Fruit fly (Drosophila melanogaster) whole organism, embryonic: ENCODE results near the gene CG43052.

Experiments
- Awh ChIP-seq: fragments of 200-800 bp; sonication (Bioruptor generic); IDR thresholded peaks from 2 replicates; pipeline ENCODE4, ENCODE4 v1.3.6; 2022; ENCODE audit warnings: missing biosample characterization, missing genetic modification characterization
- CG12219 ChIP-seq: fragments of 200-800 bp; sonication (Bioruptor generic); optimal IDR thresholded peaks from 3 replicates; lab custom pipeline; 2018; ENCODE audit warnings: missing biosample characterization, mild to moderate bottlenecking, missing genetic modification characterization
- CG1233 ChIP-seq: fragments of 200-800 bp; sonication (Bioruptor generic); optimal IDR thresholded peaks from 4 replicates; lab custom pipeline; 2018; ENCODE audit warnings: missing biosample characterization, mild to moderate bottlenecking, missing genetic modification characterization
- CG13894 ChIP-seq: fragments of 200-800 bp; sonication (Bioruptor generic); optimal IDR thresholded peaks from 3 replicates; lab custom pipeline; 2018; ENCODE audit warnings: missing biosample characterization, mild to moderate bottlenecking, missing genetic modification characterization, moderate library complexity
- CG14860 ChIP-seq: fragments of 200-800 bp; sonication (Bioruptor generic); IDR thresholded peaks from 3 replicates; pipeline ENCODE4 v1.3.6; 2022; ENCODE audit warnings: missing biosample characterization, missing genetic modification characterization; ENCODE audit not compliant: partially characterized antibody
- CG15073 ChIP-seq: fragments of 200-800 bp; sonication (Bioruptor generic); optimal IDR thresholded peaks from 2 replicates; lab custom pipeline; 2016; ENCODE audit warnings: missing biosample characterization, missing genetic modification characterization
- CG18476 ChIP-seq: fragments of 200-800 bp; sonication (Bioruptor generic); optimal IDR thresholded peaks from 2 replicates; lab custom pipeline; 2016; ENCODE audit warnings: missing biosample characterization, mild to moderate bottlenecking, missing genetic modification characterization
- CG2199 ChIP-seq: fragments of 200-800 bp; sonication (Bioruptor generic); IDR thresholded peaks from 3 replicates; pipeline ENCODE4 v1.3.6; 2022; ENCODE audit warnings: missing biosample characterization, missing genetic modification characterization
- CG3281 ChIP-seq: fragments of 200-800 bp; sonication (Bioruptor generic); optimal IDR thresholded peaks from 3 replicates; lab custom pipeline; 2017; ENCODE audit warnings: missing biosample characterization, mild to moderate bottlenecking, missing genetic modification characterization
- CG4617 ChIP-seq: fragments of 200-800 bp; sonication (Bioruptor generic); optimal IDR thresholded peaks from 3 replicates; lab custom pipeline; 2016; ENCODE audit warnings: missing biosample characterization, missing genetic modification characterization, borderline replicate concordance
- CG4730 ChIP-seq: fragments of 200-800 bp; sonication (Bioruptor generic); IDR thresholded peaks from 2 replicates; pipeline ENCODE4 v1.3.6; 2022; ENCODE audit warnings: missing biosample characterization, missing genetic modification characterization
- CG4820 ChIP-seq: fragments of 200-800 bp; sonication (Bioruptor generic); optimal IDR thresholded peaks from 3 replicates; lab custom pipeline; 2016; ENCODE audit warnings: missing biosample characterization, missing genetic modification characterization
- CG6175 ChIP-seq: fragments of 200-800 bp; sonication (Bioruptor generic); IDR thresholded peaks from 3 replicates; pipeline ENCODE4 v1.3.6; 2022; ENCODE audit warnings: missing biosample characterization, missing genetic modification characterization
- CG7271 ChIP-seq: fragments of 200-800 bp; sonication (Bioruptor generic); optimal IDR thresholded peaks from 2 replicates; lab custom pipeline; 2018; ENCODE audit warnings: missing biosample characterization, mild to moderate bottlenecking, missing genetic modification characterization, moderate library complexity
- CG7556 ChIP-seq: fragments of 200-800 bp; sonication (Bioruptor generic); optimal IDR thresholded peaks from 2 replicates; lab custom pipeline; 2017; ENCODE audit warnings: missing biosample characterization, mild to moderate bottlenecking, missing genetic modification characterization
- Drgx ChIP-seq: fragments of 200-800 bp; sonication (Bioruptor generic); IDR thresholded peaks from 2 replicates; pipeline ENCODE4 v1.3.6; 2022; ENCODE audit warnings: missing biosample characterization, missing genetic modification characterization
- Fer3 ChIP-seq: fragments of 200-800 bp; sonication (Bioruptor generic); optimal IDR thresholded peaks from 2 replicates; lab custom pipeline; 2018; ENCODE audit warnings: missing biosample characterization, mild to moderate bottlenecking, missing genetic modification characterization, moderate library complexity
- HLH3B ChIP-seq: fragments of 200-800 bp; sonication (Bioruptor generic); IDR thresholded peaks from 2 replicates; pipeline ENCODE4 v1.3.6; 2022; ENCODE audit warnings: missing biosample characterization, missing genetic modification characterization
- HLH54F ChIP-seq: fragments of 200-800 bp; sonication (Bioruptor generic); optimal IDR thresholded peaks from 3 replicates; lab custom pipeline; 2016; ENCODE audit warnings: missing biosample characterization, missing genetic modification characterization
- Hmx ChIP-seq: fragments of 200-800 bp; sonication (Bioruptor generic); optimal IDR thresholded peaks from 2 replicates; lab custom pipeline; 2016; ENCODE audit warnings: missing biosample characterization, missing genetic modification characterization
- Hr51 ChIP-seq, 2 experiments: fragments of 200-800 bp; sonication (Bioruptor generic); optimal IDR thresholded peaks; 2 replicates in 1 of 2; 3 replicates in 1 of 2; lab custom pipeline; 2016 to 2018; ENCODE audit warnings: missing biosample characterization in 2 of 2, missing genetic modification characterization in 2 of 2, mild to moderate bottlenecking in 1 of 2, moderate library complexity in 1 of 2
- Med ChIP-seq: fragments of 200-800 bp; sonication (Bioruptor generic); peaks from one replicate; lab custom pipeline; 2016; ENCODE audit warnings: missing biosample characterization, missing genetic modification characterization, mild to moderate bottlenecking, inconsistent platforms, moderate library complexity
- NfI ChIP-seq: fragments of 200-800 bp; sonication (Bioruptor generic); optimal IDR thresholded peaks from 3 replicates; lab custom pipeline; 2018; ENCODE audit warnings: missing biosample characterization, mild to moderate bottlenecking, missing genetic modification characterization, moderate library complexity
- Spps ChIP-seq: fragments of 200-800 bp; sonication (Bioruptor generic); optimal IDR thresholded peaks from 2 replicates; lab custom pipeline; 2018; ENCODE audit warnings: missing biosample characterization, mild to moderate bottlenecking, missing genetic modification characterization
- TFAM ChIP-seq: fragments of 200-800 bp; sonication (Bioruptor generic); optimal IDR thresholded peaks from 2 replicates; lab custom pipeline; 2017; ENCODE audit warnings: missing biosample characterization, missing genetic modification characterization, inconsistent platforms
- Tbp ChIP-seq: fragments of >200 bp; optimal IDR thresholded peaks from 2 replicates; lab custom pipeline; 2018; ENCODE audit warnings: missing biosample characterization, missing genetic modification characterization
- abd-A ChIP-seq: fragments of 200-800 bp; sonication (Bioruptor generic); optimal IDR thresholded peaks from 3 replicates; lab custom pipeline; 2019; ENCODE audit warnings: missing biosample characterization, mild to moderate bottlenecking, missing genetic modification characterization, moderate library complexity
- crp ChIP-seq, 2 experiments: fragments of 200-800 bp; sonication (Bioruptor generic); optimal IDR thresholded peaks; 2 replicates in 1 of 2; 3 replicates in 1 of 2; lab custom pipeline; 2017; ENCODE audit warnings: missing biosample characterization in 2 of 2, missing genetic modification characterization in 2 of 2, mild to moderate bottlenecking in 1 of 2, moderate library complexity in 1 of 2
- da ChIP-seq: fragments of 200-800 bp; sonication (Bioruptor generic); optimal IDR thresholded peaks from 2 replicates; lab custom pipeline; 2016; ENCODE audit warnings: missing biosample characterization, missing genetic modification characterization
- danr ChIP-seq: fragments of 200-800 bp; sonication (Bioruptor generic); IDR thresholded peaks from 2 replicates; pipeline ENCODE4 v1.3.6; 2022; ENCODE audit warnings: missing biosample characterization, missing genetic modification characterization
- fd3F ChIP-seq: fragments of 200-800 bp; sonication (Bioruptor generic); optimal IDR thresholded peaks from 2 replicates; lab custom pipeline; 2018; ENCODE audit warnings: missing biosample characterization, mild to moderate bottlenecking, missing genetic modification characterization, moderate library complexity
- lab ChIP-seq: fragments of 200-800 bp; sonication (Bioruptor generic); optimal IDR thresholded peaks from 3 replicates; lab custom pipeline; 2017; ENCODE audit warnings: missing biosample characterization, missing genetic modification characterization, mild to moderate bottlenecking, moderate library complexity, missing genetic modification reagents
- lola ChIP-seq, 3 experiments: fragments of >200 bp in 2 of 3; fragments of 200-800 bp in 1 of 3; sonication (Bioruptor generic) in 1 of 3; optimal IDR thresholded peaks; 2 replicates each; lab custom pipeline; 2017 to 2019; ENCODE audit warnings: missing biosample characterization in 3 of 3, missing genetic modification characterization in 3 of 3, mild to moderate bottlenecking in 1 of 3, moderate library complexity in 1 of 3
- nmo ChIP-seq: fragments of 200-800 bp; sonication (Bioruptor generic); optimal IDR thresholded peaks from 2 replicates; lab custom pipeline; 2018; ENCODE audit warnings: missing biosample characterization, mild to moderate bottlenecking, missing genetic modification characterization, moderate library complexity
- prd ChIP-seq, 3 experiments: fragments of >200 bp in 2 of 3; fragments of 200-800 bp in 1 of 3; sonication (Bioruptor generic) in 1 of 3; optimal IDR thresholded peaks in 2 of 3; IDR thresholded peaks in 1 of 3; 2 replicates in 2 of 3; 3 replicates in 1 of 3; pipeline versions ENCODE4 v1.3.6 to Lab custom; 2017 to 2022; ENCODE audit warnings: missing biosample characterization in 1 of 3, missing genetic modification characterization in 1 of 3
- repo ChIP-seq: fragments of 200-800 bp; sonication (Bioruptor generic); optimal IDR thresholded peaks from 2 replicates; lab custom pipeline; 2016; ENCODE audit warnings: missing biosample characterization, missing genetic modification characterization
- rib ChIP-seq: fragments of 200-800 bp; sonication (Bioruptor generic); IDR thresholded peaks from 2 replicates; pipeline ENCODE4 v1.3.6; 2022; ENCODE audit warnings: missing biosample characterization, missing genetic modification characterization
- salm ChIP-seq: fragments of 200-800 bp; sonication (Bioruptor generic); optimal IDR thresholded peaks from 2 replicates; lab custom pipeline; 2018; ENCODE audit warnings: missing biosample characterization, mild to moderate bottlenecking, missing genetic modification characterization
- slp2 ChIP-seq: fragments of 200-800 bp; sonication (Bioruptor generic); optimal IDR thresholded peaks from 2 replicates; lab custom pipeline; 2016; ENCODE audit warnings: missing biosample characterization, missing genetic modification characterization
- stwl ChIP-seq: fragments of 200-800 bp; sonication (Bioruptor generic); optimal IDR thresholded peaks from 3 replicates; lab custom pipeline; 2018; ENCODE audit warnings: missing biosample characterization, mild to moderate bottlenecking, missing genetic modification characterization, moderate library complexity
- tin ChIP-seq: fragments of 200-800 bp; sonication (Bioruptor generic); optimal IDR thresholded peaks from 3 replicates; lab custom pipeline; 2016; ENCODE audit warnings: missing biosample characterization, missing genetic modification characterization
- trh ChIP-seq: fragments of 200-800 bp; sonication (Bioruptor generic); optimal IDR thresholded peaks from 2 replicates; lab custom pipeline; 2016; ENCODE audit warnings: missing biosample characterization, missing genetic modification characterization
- tup ChIP-seq: fragments of 200-800 bp; sonication (Bioruptor generic); optimal IDR thresholded peaks from 2 replicates; lab custom pipeline; 2016; ENCODE audit warnings: missing biosample characterization, mild to moderate bottlenecking, missing genetic modification characterization, moderate library complexity
- vfl ChIP-seq: fragments of 200-800 bp; sonication (Bioruptor generic); optimal IDR thresholded peaks from 2 replicates; lab custom pipeline; 2016; ENCODE audit warnings: missing biosample characterization, missing genetic modification characterization
- vvl ChIP-seq: fragments of 200-800 bp; sonication (Bioruptor generic); IDR thresholded peaks from 2 replicates; pipeline ENCODE4 v1.3.6; 2022; ENCODE audit warnings: missing biosample characterization, missing genetic modification characterization

The CG43052 gene

DNA sequence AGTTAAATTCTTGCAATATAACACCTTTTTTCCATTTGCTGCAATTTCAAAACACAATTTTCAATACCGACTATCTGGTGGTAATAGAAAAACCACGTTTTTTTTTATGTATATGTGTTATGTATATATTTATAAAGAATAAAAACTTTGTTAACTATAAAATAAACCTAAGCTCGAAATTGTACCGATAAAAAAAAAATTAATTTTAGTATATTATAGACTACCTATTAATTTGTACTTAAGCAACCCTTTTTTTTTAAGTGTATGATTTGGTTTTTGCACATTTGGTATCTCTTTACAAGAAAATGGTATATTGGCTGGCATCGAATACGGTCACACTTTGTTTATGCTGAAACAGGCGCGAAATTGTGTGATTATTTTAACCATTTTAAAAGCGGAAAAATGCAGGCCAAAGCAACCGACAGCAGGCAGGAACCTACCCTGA is 9.9 kb downstream of the CG43052 start, which contains the start of gene spel1 (continued):
- TF ChIP-seq Awh (GFP tag; lab: Robert Waterston, UW), result peak; percentile 83
- TF ChIP-seq repo (GFP tag; lab: Kevin White, UChicago), result no peak
- TF ChIP-seq rib (GFP tag; lab: Robert Waterston, UW), result peak; percentile 72
- TF ChIP-seq, all 482 proteins: peak for 298

DNA sequence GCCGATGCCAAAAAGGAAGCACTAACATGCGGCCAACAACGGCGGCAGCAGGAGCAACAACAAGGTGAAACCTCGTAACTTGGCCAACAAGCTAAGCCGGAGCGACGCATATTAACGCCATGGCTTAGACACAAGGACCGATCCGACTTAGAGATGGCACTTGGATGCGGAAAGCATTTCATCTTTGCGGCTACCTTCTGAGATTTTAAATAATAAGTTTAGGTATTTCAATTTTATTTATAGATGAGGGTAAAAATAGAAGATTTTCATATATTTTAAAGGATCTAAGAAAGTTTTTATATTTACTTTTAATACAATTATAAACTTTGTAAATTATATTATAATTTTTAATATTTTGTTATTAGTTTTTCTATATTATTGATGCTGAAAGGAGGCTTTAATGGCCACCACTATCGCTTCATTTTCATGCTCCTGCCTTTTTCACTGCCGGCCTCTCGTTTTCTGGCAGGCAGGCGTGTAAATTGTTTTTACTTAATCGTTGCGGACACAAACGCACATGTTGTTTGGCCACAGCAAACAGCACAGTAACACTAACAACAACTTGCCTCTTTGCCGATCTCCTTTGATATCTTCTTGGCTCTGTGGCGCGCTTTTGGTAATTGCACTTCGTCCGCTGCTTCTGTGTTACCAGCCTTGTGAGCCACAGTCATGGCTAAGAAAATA is 14.9 kb downstream of the CG43052 start:
- TF ChIP-seq Drgx (GFP tag; lab: Robert Waterston, UW) (peak; percentile 72), stwl (tag; lab: Kevin White, UChicago) (no peak), crp (GFP tag; optimal IDR thresholded peaks at IDR 0.05; lab: Kevin White, UChicago) (no peak), CG2199 (peak; percentile 60; the same call in 2 of the 3 replicates), CG12219 (no peak), rib (GFP tag; lab: Robert Waterston, UW) (no peak), Hmx (GFP tag; lab: Kevin White, UChicago) (no peak), slp2 (GFP tag; lab: Kevin White, UChicago) (peak; percentile 29), danr (GFP tag; lab: Robert Waterston, UW) (no peak), TFAM (no peak), Med (GFP tag; lab: Kevin White, UChicago) (peak; percentile 58), CG15073 (GFP tag; lab: Kevin White, UChicago) (peak; percentile 4), CG13894 (no peak), trh (GFP tag; lab: Kevin White, UChicago) (no peak)
- TF ChIP-seq, all 482 proteins: peak for 5

DNA sequence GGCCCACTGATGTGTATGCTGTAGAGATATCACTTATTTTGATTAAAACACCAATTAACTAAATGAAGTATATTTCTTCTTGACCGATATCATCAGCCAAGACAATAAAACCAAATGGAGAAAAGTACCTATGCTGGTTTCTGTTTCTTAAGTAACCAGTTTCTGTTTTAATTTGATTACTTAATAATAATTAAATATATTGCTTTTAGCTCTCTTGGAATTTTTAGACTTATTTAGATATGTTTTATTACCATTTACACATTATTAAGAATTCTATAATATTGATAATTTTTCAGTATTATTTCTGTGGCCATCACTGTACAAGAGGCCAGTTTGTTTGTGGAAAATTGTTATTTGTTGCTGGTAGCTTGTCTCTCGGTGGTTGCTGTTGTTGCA is 15.4 kb downstream of the CG43052 start:
- 0 out of 2 replicates have a peak, but pooled peaks have one; percentile 7 for TF ChIP-seq CG4730 (GFP tag; lab: Robert Waterston, UW)
- no peak for TF ChIP-seq Fer3 (tag; lab: Kevin White, UChicago)
- TF ChIP-seq da (GFP tag; lab: Kevin White, UChicago), result no peak
- no peak for TF ChIP-seq abd-A (tag; lab: Kevin White, UChicago)
- peak; percentile 47 for TF ChIP-seq CG3281 (GFP tag; lab: Kevin White, UChicago)
- TF ChIP-seq lola (GFP tag; optimal IDR thresholded peaks at IDR 0.05; lab: Kevin White, UChicago), result peak in 1 of 3 experiments; percentile 40
- peak; percentile 30; the same call in 1 of the 2 replicates for TF ChIP-seq HLH3B (GFP tag; lab: Robert Waterston, UW)
- TF ChIP-seq fd3F (GFP tag; lab: Kevin White, UChicago), result no peak
- TF ChIP-seq HLH54F (GFP tag; lab: Kevin White, UChicago), result no peak
- TF ChIP-seq CG7556 (GFP tag; lab: Kevin White, UChicago), result peak; percentile 1
- TF ChIP-seq CG1233, result peak; percentile 23
- TF ChIP-seq nmo (GFP tag; lab: Kevin White, UChicago), result peak; percentile 79
- peak; percentile 15 for TF ChIP-seq tin (GFP tag; lab: Kevin White, UChicago)
- TF ChIP-seq CG6175, result no peak
- TF ChIP-seq vfl (GFP tag; lab: Kevin White, UChicago), result no peak
- peak; percentile 36 for TF ChIP-seq CG7271 (tag; lab: Kevin White, UChicago)
- peak; percentile 66 for TF ChIP-seq CG4820 (GFP tag; lab: Kevin White, UChicago)
- peak; percentile 4 for TF ChIP-seq Spps (tag; lab: Kevin White, UChicago)
- TF ChIP-seq prd (optimal IDR thresholded peaks at IDR 0.05; lab: Kevin White, UChicago), result no peak
- TF ChIP-seq prd (GFP tag; IDR thresholded peaks at IDR 0.05; lab: Robert Waterston, UW), result peak; percentile 50; the same call in 1 of the 3 replicates
- peak in 1 of 2 experiments; percentile 77 for TF ChIP-seq Hr51 (GFP tag; optimal IDR thresholded peaks at IDR 0.05; lab: Kevin White, UChicago)
- no peak for TF ChIP-seq salm
- TF ChIP-seq NfI (GFP tag; lab: Kevin White, UChicago), result no peak
- peak; percentile 39; the same call in 1 of the 2 replicates for TF ChIP-seq vvl (GFP tag; lab: Robert Waterston, UW)
- no peak for TF ChIP-seq CG15073 (GFP tag; lab: Kevin White, UChicago)
- TF ChIP-seq CG4617, result no peak
- TF ChIP-seq tup (GFP tag; lab: Kevin White, UChicago), result no peak
- TF ChIP-seq lab (GFP tag; lab: Kevin White, UChicago), result peak; percentile 33
- no peak for TF ChIP-seq Tbp (GFP tag; lab: Kevin White, UChicago)
- no peak for TF ChIP-seq CG14860 (GFP tag; lab: Robert Waterston, UW)
- peak; percentile 0 for TF ChIP-seq CG18476
